Fruit fly (Drosophila melanogaster): Measurements from ENCODE around the gene nes.

Gene nes

DNA sequence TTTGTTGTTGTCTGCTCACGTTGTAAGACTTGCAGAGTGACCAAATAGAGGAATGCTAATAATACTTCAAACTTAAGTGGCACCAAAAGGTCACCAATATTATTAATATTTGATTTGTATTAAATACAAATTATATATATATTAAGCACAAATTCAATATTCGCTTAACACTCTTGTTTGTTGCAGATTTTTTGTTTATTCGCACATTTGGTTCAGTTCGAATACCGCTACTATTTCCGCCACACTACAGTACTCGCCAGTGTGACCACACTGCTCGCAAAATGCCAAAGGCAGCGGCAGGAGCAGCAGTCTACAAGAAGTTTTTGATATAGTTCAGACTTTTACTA lies 3.6 kb upstream of the nes start, which contains the start of gene Max (continued):
- peak; percentile 35; the same call in 1 of the 2 replicates for TF ChIP-seq Drgx (GFP tag; IDR thresholded peaks at IDR 0.05)
- TF ChIP-seq CG11398 (GFP tag; optimal IDR thresholded peaks at IDR 0.05): no peak
- TF ChIP-seq disco-r (GFP tag; optimal IDR thresholded peaks at IDR 0.05): no peak
- no peak for TF ChIP-seq klu (GFP tag; IDR thresholded peaks at IDR 0.05)
- no peak for TF ChIP-seq Dfd (GFP tag; optimal IDR thresholded peaks at IDR 0.05)
- peak; percentile 58; the same call in 1 of the 2 replicates for TF ChIP-seq chm (GFP tag; IDR thresholded peaks at IDR 0.05)
- peak; percentile 89 for TF ChIP-seq row (GFP tag; IDR thresholded peaks at IDR 0.05)
- no peak for TF ChIP-seq croc (GFP tag; conservative IDR thresholded peaks at IDR 0.05)
- TF ChIP-seq CG10959 (GFP tag; IDR thresholded peaks at IDR 0.05): no peak
- TF ChIP-seq peb (GFP tag; IDR thresholded peaks at IDR 0.05): peak; percentile 54; the same call in 1 of the 2 replicates
- TF ChIP-seq lov (optimal IDR thresholded peaks at IDR 0.05): no peak
- TF ChIP-seq lov (GFP tag; IDR thresholded peaks at IDR 0.05): 0 out of 3 replicates have a peak, but pooled peaks have one; percentile 32
- peak; percentile 63 for TF ChIP-seq az2 (GFP tag; optimal IDR thresholded peaks at IDR 0.05)
- peak; percentile 21 for TF ChIP-seq exex (tag; optimal IDR thresholded peaks at IDR 0.05)
- peak; percentile 76 for TF ChIP-seq CG14441 (GFP tag; IDR thresholded peaks at IDR 0.05)
- TF ChIP-seq CG16779 (GFP tag; IDR thresholded peaks at IDR 0.05): no peak
- TF ChIP-seq ERR (GFP tag; optimal IDR thresholded peaks at IDR 0.05): no peak
- TF ChIP-seq emc (GFP tag; optimal IDR thresholded peaks at IDR 0.05): no peak
- TF ChIP-seq hkb (optimal IDR thresholded peaks at IDR 0.05): no peak
- peak; percentile 79 for TF ChIP-seq hkb (GFP tag; IDR thresholded peaks at IDR 0.05)
- TF ChIP-seq pnt (GFP tag; optimal IDR thresholded peaks at IDR 0.05): peak; percentile 33
- peak; percentile 90 for TF ChIP-seq trem (tag; optimal IDR thresholded peaks at IDR 0.05)
- no peak for TF ChIP-seq CG8290 (GFP tag; optimal IDR thresholded peaks at IDR 0.05)
- TF ChIP-seq CG8290 (tag; optimal IDR thresholded peaks at IDR 0.05): no peak
- TF ChIP-seq tio (GFP tag; optimal IDR thresholded peaks at IDR 0.05): no peak
- TF ChIP-seq NC2α (GFP tag; optimal IDR thresholded peaks at IDR 0.05): no peak
- TF ChIP-seq aop (GFP tag; IDR thresholded peaks at IDR 0.05): peak; percentile 18; the same call in 1 of the 2 replicates
- TF ChIP-seq Nf-YB (GFP tag; optimal IDR thresholded peaks at IDR 0.05): peak; percentile 53
- no peak for TF ChIP-seq sna (GFP tag; IDR thresholded peaks at IDR 0.05; ENCODE audit: partially characterized antibody)
- peak; percentile 63 for TF ChIP-seq ind (GFP tag; optimal IDR thresholded peaks at IDR 0.05)
- peak; percentile 46 for TF ChIP-seq CG3995 (GFP tag; optimal IDR thresholded peaks at IDR 0.05)
- TF ChIP-seq nmo (GFP tag; optimal IDR thresholded peaks at IDR 0.05): peak; percentile 82
- no peak for TF ChIP-seq D (optimal IDR thresholded peaks at IDR 0.05)
- no peak for TF ChIP-seq D (GFP tag; optimal IDR thresholded peaks at IDR 0.05)
- TF ChIP-seq Rfx (GFP tag; IDR thresholded peaks at IDR 0.05): peak; percentile 82
- peak; percentile 22; the same call in 1 of the 2 replicates for TF ChIP-seq Ravus (GFP tag; IDR thresholded peaks at IDR 0.05)
- TF ChIP-seq bbx (GFP tag; IDR thresholded peaks at IDR 0.05; ENCODE audit: partially characterized antibody): no peak
- no peak for TF ChIP-seq zf30C (GFP tag; optimal IDR thresholded peaks at IDR 0.05)
- TF ChIP-seq ewg (GFP tag; optimal IDR thresholded peaks at IDR 0.05): peak; percentile 69
- TF ChIP-seq Ets97D (GFP tag; optimal IDR thresholded peaks at IDR 0.05): no peak
- peak; percentile 42; the same call in 1 of the 2 replicates for TF ChIP-seq CG7372 (GFP tag; IDR thresholded peaks at IDR 0.05)
- peak; percentile 58 for TF ChIP-seq mirr (GFP tag; optimal IDR thresholded peaks at IDR 0.05)
- peak; percentile 47; the same call in 2 of the 3 replicates for TF ChIP-seq CG34422 (GFP tag; IDR thresholded peaks at IDR 0.05)
- TF ChIP-seq CG18476 (GFP tag; optimal IDR thresholded peaks at IDR 0.05): no peak
- TF ChIP-seq Taf1 (GFP tag; IDR thresholded peaks at IDR 0.05): 0 out of 2 replicates have a peak, but pooled peaks have one; percentile 36
- TF ChIP-seq Bgb (GFP tag; IDR thresholded peaks at IDR 0.05; ENCODE audit: partially characterized antibody): no peak
- TF ChIP-seq Atf3 (GFP tag; optimal IDR thresholded peaks at IDR 0.05): no peak
- TF ChIP-seq CG10274 (GFP tag; optimal IDR thresholded peaks at IDR 0.05): no peak
- peak; percentile 75 for TF ChIP-seq caup (GFP tag; optimal IDR thresholded peaks at IDR 0.05; ENCODE audit: severe bottlenecking)
- TF ChIP-seq Eip74EF (GFP tag; optimal IDR thresholded peaks at IDR 0.05): no peak
- TF ChIP-seq CG12071 (GFP tag; optimal IDR thresholded peaks at IDR 0.05): peak; percentile 36
- TF ChIP-seq so (GFP tag; IDR thresholded peaks at IDR 0.05): 0 out of 3 replicates have a peak, but pooled peaks have one; percentile 30
- TF ChIP-seq CG12219 (GFP tag; optimal IDR thresholded peaks at IDR 0.05): peak; percentile 44

All from whole organism, embryonic.